Worm (Caenorhabditis elegans): ENCODE results near the gene Y47D3A.34.

- no peak for TF ChIP-seq elt-1 (tag; optimal IDR thresholded peaks at IDR 0.05)
- no peak for TF ChIP-seq snpc-4 (tag; optimal IDR thresholded peaks at IDR 0.05)
- TF ChIP-seq nhr-21 (tag; optimal IDR thresholded peaks at IDR 0.05) = no peak
- TF ChIP-seq unc-62 (GFP tag; optimal IDR thresholded peaks at IDR 0.05) = no peak
- no peak for TF ChIP-seq Y55F3AM.14 (GFP tag; optimal IDR thresholded peaks at IDR 0.05)
- TF ChIP-seq F13H6.1 (tag; optimal IDR thresholded peaks at IDR 0.05) = no peak
- TF ChIP-seq crh-2 (tag; optimal IDR thresholded peaks at IDR 0.05) = no peak
- TF ChIP-seq elt-3 (tag; optimal IDR thresholded peaks at IDR 0.05) = no peak
- no peak for TF ChIP-seq blmp-1 (tag; optimal IDR thresholded peaks at IDR 0.05; ENCODE audit: insufficient read depth)
- no peak for TF ChIP-seq nhr-12 (tag; optimal IDR thresholded peaks at IDR 0.05)
- TF ChIP-seq R02D3.7 (tag; optimal IDR thresholded peaks at IDR 0.05) = no peak
- TF ChIP-seq lin-39 (tag; optimal IDR thresholded peaks at IDR 0.05) = no peak
Observed at ce11 chrIII:11231969-11232368, 2.7 kb downstream of the Y47D3A.34 start, which contains the start of gene elo-8.

All from whole organism, L2 larva.